Fruit fly (Drosophila melanogaster): ENCODE data around the gene AlkB.

DNA sequence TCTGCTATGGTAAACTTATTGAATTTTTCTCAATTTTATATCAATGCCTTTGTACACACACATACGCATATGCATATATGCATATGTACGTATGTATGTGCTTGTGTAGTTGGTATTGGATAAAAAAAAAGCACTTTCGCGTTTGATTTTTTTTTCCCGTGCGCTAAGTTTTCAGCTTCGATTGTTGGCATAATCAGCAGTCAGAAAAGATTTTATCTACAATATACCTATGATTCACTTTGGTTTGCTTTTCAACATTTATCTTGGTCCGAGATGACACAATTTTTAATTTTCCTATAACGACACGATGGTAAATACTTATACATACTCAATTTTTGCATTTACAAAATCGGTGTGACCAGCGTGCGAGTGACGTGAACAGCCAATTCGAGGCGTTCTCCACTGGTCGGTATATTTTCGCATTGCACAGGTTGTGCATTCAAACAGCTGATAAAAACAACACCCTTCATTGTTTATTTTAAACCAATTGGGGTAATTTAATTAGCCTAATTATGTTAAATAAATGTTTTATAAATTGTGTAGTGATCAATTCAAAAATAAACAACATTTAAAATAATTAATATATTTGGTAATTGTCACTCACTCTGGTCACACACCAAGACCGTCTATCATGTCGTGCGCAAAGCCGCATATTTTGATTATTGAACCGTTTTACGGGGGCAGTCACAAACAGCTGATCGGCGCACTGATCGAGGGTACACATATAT lies 6.3 kb downstream of the AlkB start, which contains the start of the genes UBL3 and CG15914:
- TF ChIP-seq CG8301 (tag; optimal IDR thresholded peaks at IDR 0.05) (no peak), CG8159 (tag; optimal IDR thresholded peaks at IDR 0.05) (no peak), EcR (GFP tag; optimal IDR thresholded peaks at IDR 0.05) (no peak)

Data from whole organism, pupa.